Fruit fly (Drosophila melanogaster): ENCODE data around the gene PDZ-GEF.

Gene PDZ-GEF

DNA sequence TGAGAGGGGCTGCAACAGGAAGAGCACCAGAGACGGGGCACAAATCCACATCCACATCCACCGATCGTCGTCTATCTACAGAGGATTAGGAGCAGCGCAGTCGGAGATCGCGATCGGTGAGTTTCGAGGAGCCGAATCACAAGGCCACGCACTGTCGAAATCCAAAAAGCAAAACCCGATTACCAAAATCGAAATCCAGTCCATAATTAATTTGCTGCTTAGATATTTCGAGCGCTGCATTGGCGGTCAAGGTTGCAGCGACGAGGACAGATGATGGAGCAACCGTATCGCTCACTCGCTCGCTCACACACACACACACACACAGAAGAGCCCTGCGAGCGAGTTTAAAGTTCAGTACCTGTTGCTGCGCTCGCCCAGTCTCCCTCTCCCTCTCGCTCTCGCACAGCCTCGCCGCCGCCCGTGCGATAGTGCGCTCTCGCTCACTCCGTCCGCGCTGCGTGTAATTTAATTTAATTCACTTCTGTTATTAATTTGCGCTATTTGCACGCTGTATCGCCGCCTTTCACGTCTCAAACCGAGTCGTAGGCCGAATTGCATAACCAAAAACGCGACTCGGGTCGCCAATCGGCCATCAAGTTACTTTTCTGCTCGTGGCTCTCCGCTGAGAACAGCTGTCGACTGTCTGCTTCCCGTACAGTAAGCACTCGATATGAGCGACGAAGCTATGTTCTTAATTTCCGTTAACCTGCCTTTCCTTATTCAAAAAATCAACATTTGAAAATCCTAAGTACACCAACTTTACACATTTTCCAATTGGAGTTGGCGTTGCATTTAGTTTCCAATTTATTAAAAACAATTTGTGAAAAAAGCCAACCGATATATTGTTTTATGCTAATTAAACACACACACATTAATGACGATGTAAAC, 15.7 kb downstream of the PDZ-GEF start (continued):
- TF ChIP-seq CG33213 (GFP tag; optimal IDR thresholded peaks at IDR 0.05) (peak; percentile 62), mld (GFP tag; IDR thresholded peaks at IDR 0.05; ENCODE audit: partially characterized antibody) (peak; percentile 31; the same call in 1 of the 3 replicates), BtbVII (GFP tag; optimal IDR thresholded peaks at IDR 0.05) (no peak), shn (GFP tag; optimal IDR thresholded peaks at IDR 0.05) (peak; percentile 54), CG1602 (GFP tag; optimal IDR thresholded peaks at IDR 0.05) (no peak), Ptx1 (GFP tag; IDR thresholded peaks at IDR 0.05) (peak; percentile 51), wdn (GFP tag; IDR thresholded peaks at IDR 0.05) (peak; percentile 59), cad (GFP tag; optimal IDR thresholded peaks at IDR 0.05) (no peak), CG4328 (GFP tag; optimal IDR thresholded peaks at IDR 0.05) (no peak), Spps (tag; optimal IDR thresholded peaks at IDR 0.05) (peak; percentile 21), lola (GFP tag; optimal IDR thresholded peaks at IDR 0.05) (peak in 1 of 3 experiments; percentile 5), Opbp (GFP tag; IDR thresholded peaks at IDR 0.05; ENCODE audit: partially characterized antibody) (no peak), ranshi (GFP tag; IDR thresholded peaks at IDR 0.05) (no peak), Rx (GFP tag; IDR thresholded peaks at IDR 0.05) (no peak), so (GFP tag; IDR thresholded peaks at IDR 0.05) (no peak), PHDP (tag; optimal IDR thresholded peaks at IDR 0.05) (peak; percentile 51), gsb-n (tag; optimal IDR thresholded peaks at IDR 0.05) (no peak), Dbx (GFP tag; IDR thresholded peaks at IDR 0.05) (peak; percentile 51; the same call in 2 of the 3 replicates), CG11456 (GFP tag; IDR thresholded peaks at IDR 0.05) (peak; percentile 34; the same call in 1 of the 3 replicates), CG9797 (GFP tag; optimal IDR thresholded peaks at IDR 0.05) (no peak), sqz (GFP tag; optimal IDR thresholded peaks at IDR 0.05) (no peak), Dip3 (GFP tag; optimal IDR thresholded peaks at IDR 0.05) (peak; percentile 34), CG17361 (GFP tag; IDR thresholded peaks at IDR 0.05) (no peak), C15 (GFP tag; IDR thresholded peaks at IDR 0.05) (no peak), Mad (GFP tag; optimal IDR thresholded peaks at IDR 0.05) (no peak), Myb (GFP tag; optimal IDR thresholded peaks at IDR 0.05) (peak; percentile 11), CG6813 (GFP tag; optimal IDR thresholded peaks at IDR 0.05) (peak; percentile 15), CG1024 (GFP tag; IDR thresholded peaks at IDR 0.05) (no peak), zf30C (GFP tag; optimal IDR thresholded peaks at IDR 0.05) (no peak), Trl (optimal IDR thresholded peaks at IDR 0.05) (peak; percentile 55 to 66), Trl (GFP tag; optimal IDR thresholded peaks at IDR 0.05) (peak; percentile 38), yki (optimal IDR thresholded peaks at IDR 0.05) (no peak), Bgb (GFP tag; IDR thresholded peaks at IDR 0.05; ENCODE audit: partially characterized antibody) (no peak), Drgx (GFP tag; IDR thresholded peaks at IDR 0.05) (no peak), Dip2 (GFP tag; IDR thresholded peaks at IDR 0.05) (no peak), tio (GFP tag; optimal IDR thresholded peaks at IDR 0.05) (no peak), CTCF (GFP tag; optimal IDR thresholded peaks at IDR 0.05) (no peak), repo (GFP tag; optimal IDR thresholded peaks at IDR 0.05) (peak; percentile 38), ro (GFP tag; IDR thresholded peaks at IDR 0.05) (no peak), Med (GFP tag) (peak; percentile 87), Jarid2 (GFP tag; optimal IDR thresholded peaks at IDR 0.05) (peak; percentile 33), YL-1 (GFP tag; optimal IDR thresholded peaks at IDR 0.05) (peak; percentile 59), CG6689 (GFP tag; IDR thresholded peaks at IDR 0.05) (peak; percentile 43; the same call in 1 of the 2 replicates), ttk (GFP tag; IDR thresholded peaks at IDR 0.05) (no peak), sens (GFP tag) (peak; percentile 90), Ada2b (GFP tag; IDR thresholded peaks at IDR 0.05) (peak; percentile 25; the same call in 1 of the 2 replicates), chif (GFP tag; optimal IDR thresholded peaks at IDR 0.05) (peak in 1 of 2 experiments; percentile 63), CG10979 (tag; optimal IDR thresholded peaks at IDR 0.05) (peak; percentile 17), onecut (GFP tag; IDR thresholded peaks at IDR 0.05) (peak; percentile 27; the same call in 1 of the 2 replicates), Sox100B (GFP tag; optimal IDR thresholded peaks at IDR 0.05) (no peak), CG30431 (GFP tag; optimal IDR thresholded peaks at IDR 0.05) (no peak)

Data from whole organism, embryonic.